Worm (Caenorhabditis elegans) whole organism, L3 larva: ENCODE results near the gene lec-10.

Experiments used
- R02D3.7 ChIP-seq: fragments of 150-350 bp; optimal IDR thresholded peaks from 2 replicates; lab custom pipeline; 2014; ENCODE audit warnings: missing biosample characterization, missing genetic modification characterization
- ZK546.5 ChIP-seq: sonication (generic microtip); optimal IDR thresholded peaks from 2 replicates; lab custom pipeline; 2017; ENCODE audit warnings: missing biosample characterization, missing genetic modification characterization
- ama-1 ChIP-seq: fragments of 150-350 bp; optimal IDR thresholded peaks from 2 replicates; lab custom pipeline; 2018
- ceh-28 ChIP-seq: fragments of 150-350 bp; optimal IDR thresholded peaks from 2 replicates; lab custom pipeline; 2014; ENCODE audit warnings: missing biosample characterization, missing genetic modification reagents, missing genetic modification characterization
- ceh-82 ChIP-seq: fragments of 150-350 bp; optimal IDR thresholded peaks from 2 replicates; lab custom pipeline; 2014; ENCODE audit warnings: missing biosample characterization, missing genetic modification characterization
- ceh-9 ChIP-seq: sonication (generic microtip); optimal IDR thresholded peaks from 2 replicates; lab custom pipeline; 2018; ENCODE audit warnings: missing biosample characterization, missing genetic modification characterization
- egl-5 ChIP-seq: fragments of 150-350 bp; optimal IDR thresholded peaks from 2 replicates; lab custom pipeline; 2017; ENCODE audit warnings: missing biosample characterization, missing genetic modification reagents, missing genetic modification characterization, inconsistent platforms
- elt-1 ChIP-seq: fragments of 150-350 bp; optimal IDR thresholded peaks from 2 replicates; lab custom pipeline; 2014; ENCODE audit warnings: missing biosample characterization, missing genetic modification characterization
- elt-2 ChIP-seq: sonication (generic microtip); optimal IDR thresholded peaks from 2 replicates; lab custom pipeline; 2016; ENCODE audit warnings: missing genetic modification reagents, mild to moderate bottlenecking, missing genetic modification characterization, missing compliant biosample characterization
- elt-3 ChIP-seq, 3 experiments: fragments of 150-350 bp in 1 of 3; sonication (generic microtip) in 2 of 3; optimal IDR thresholded peaks; 2 replicates in 2 of 3; 4 replicates in 1 of 3; lab custom pipeline; 2014 to 2017; ENCODE audit warnings: missing biosample characterization in 3 of 3, missing genetic modification characterization in 3 of 3
- fkh-10 ChIP-seq: sonication (generic microtip); optimal IDR thresholded peaks from 2 replicates; lab custom pipeline; 2017; ENCODE audit warnings: missing biosample characterization, missing genetic modification reagents, missing genetic modification characterization
- fkh-2 ChIP-seq: fragments of 150-350 bp; optimal IDR thresholded peaks from 2 replicates; lab custom pipeline; 2014; ENCODE audit warnings: missing biosample characterization, missing genetic modification reagents, missing genetic modification characterization
- fos-1 ChIP-seq: fragments of 150-350 bp; optimal IDR thresholded peaks from 2 replicates; lab custom pipeline; 2014; ENCODE audit warnings: missing biosample characterization, missing genetic modification characterization
- hmg-11 ChIP-seq: sonication (generic microtip); optimal IDR thresholded peaks from 2 replicates; lab custom pipeline; 2016; ENCODE audit warnings: missing genetic modification characterization, missing compliant biosample characterization
- jun-1 ChIP-seq: fragments of 150-350 bp; optimal IDR thresholded peaks from 2 replicates; lab custom pipeline; 2014; ENCODE audit warnings: missing biosample characterization, missing genetic modification reagents, missing genetic modification characterization
- lin-39 ChIP-seq: fragments of 150-350 bp; optimal IDR thresholded peaks from 2 replicates; lab custom pipeline; 2018; ENCODE audit warnings: missing biosample characterization, missing genetic modification reagents, missing genetic modification characterization
- lsy-12 ChIP-seq: sonication (generic microtip); optimal IDR thresholded peaks from 2 replicates; lab custom pipeline; 2016; ENCODE audit warnings: mild to moderate bottlenecking, missing genetic modification characterization, missing compliant biosample characterization
- mdl-1 ChIP-seq: fragments of 150-350 bp; optimal IDR thresholded peaks from 2 replicates; lab custom pipeline; 2014; ENCODE audit warnings: missing biosample characterization, missing genetic modification characterization
- nfya-1 ChIP-seq: sonication (generic microtip); optimal IDR thresholded peaks from 2 replicates; lab custom pipeline; 2017; ENCODE audit warnings: missing genetic modification characterization, mild to moderate bottlenecking, missing compliant biosample characterization, antibody characterized with exemption, moderate library complexity; ENCODE audit not compliant: insufficient read depth
- nhr-11 ChIP-seq: fragments of 150-350 bp; optimal IDR thresholded peaks from 2 replicates; lab custom pipeline; 2014; ENCODE audit warnings: missing biosample characterization, missing genetic modification characterization
- nhr-12 ChIP-seq: fragments of 150-350 bp; optimal IDR thresholded peaks from 2 replicates; lab custom pipeline; 2014; ENCODE audit warnings: missing biosample characterization, missing genetic modification characterization
- nhr-23 ChIP-seq: fragments of 150-350 bp; optimal IDR thresholded peaks from 2 replicates; lab custom pipeline; 2014; ENCODE audit warnings: missing biosample characterization, missing genetic modification reagents, missing genetic modification characterization
- nhr-237 ChIP-seq: fragments of 150-350 bp; optimal IDR thresholded peaks from 2 replicates; lab custom pipeline; 2014; ENCODE audit warnings: missing biosample characterization, missing genetic modification characterization
- nhr-25 ChIP-seq: sonication (generic microtip); optimal IDR thresholded peaks from 2 replicates; lab custom pipeline; 2017; ENCODE audit warnings: missing biosample characterization, missing genetic modification characterization
- nhr-28 ChIP-seq: fragments of 150-350 bp; optimal IDR thresholded peaks from 2 replicates; lab custom pipeline; 2014; ENCODE audit warnings: missing biosample characterization, missing genetic modification characterization
- nhr-43 ChIP-seq: sonication (generic microtip); optimal IDR thresholded peaks from 2 replicates; lab custom pipeline; 2016; ENCODE audit warnings: mild to moderate bottlenecking, missing genetic modification characterization, missing compliant biosample characterization; ENCODE audit not compliant: poor library complexity, severe bottlenecking
- nhr-77 ChIP-seq: fragments of 150-350 bp; optimal IDR thresholded peaks from 2 replicates; lab custom pipeline; 2014; ENCODE audit warnings: missing biosample characterization, missing genetic modification characterization
- pha-4 ChIP-seq: fragments of 150-350 bp; optimal IDR thresholded peaks from 2 replicates; lab custom pipeline; 2014; ENCODE audit warnings: missing biosample characterization, missing genetic modification reagents, missing genetic modification characterization
- pqm-1 ChIP-seq: fragments of 150-350 bp; optimal IDR thresholded peaks from 2 replicates; lab custom pipeline; 2017; ENCODE audit warnings: missing biosample characterization, missing genetic modification characterization, inconsistent platforms
- sea-2 ChIP-seq: fragments of 150-350 bp; sonication (generic microtip); optimal IDR thresholded peaks from 4 replicates; lab custom pipeline; 2014; ENCODE audit warnings: missing biosample characterization, missing genetic modification reagents, missing genetic modification characterization
- skn-1 ChIP-seq: fragments of 150-350 bp; optimal IDR thresholded peaks from 2 replicates; lab custom pipeline; 2014; ENCODE audit warnings: missing biosample characterization, missing genetic modification characterization
- snpc-4 ChIP-seq: fragments of 150-350 bp; optimal IDR thresholded peaks from 2 replicates; lab custom pipeline; 2014; ENCODE audit warnings: missing biosample characterization, missing genetic modification characterization
- unc-39 ChIP-seq: sonication (generic microtip); optimal IDR thresholded peaks from 4 replicates; lab custom pipeline; 2017; ENCODE audit warnings: missing biosample characterization, missing genetic modification characterization
- unc-62 ChIP-seq: fragments of 150-350 bp; sonication (generic microtip); optimal IDR thresholded peaks from 4 replicates; lab custom pipeline; 2014; ENCODE audit warnings: missing biosample characterization, missing genetic modification reagents, missing genetic modification characterization
- zag-1 ChIP-seq: fragments of 150-350 bp; optimal IDR thresholded peaks from 2 replicates; lab custom pipeline; 2014; ENCODE audit warnings: missing biosample characterization, missing genetic modification characterization
- ztf-11 ChIP-seq: fragments of 150-350 bp; optimal IDR thresholded peaks from 2 replicates; lab custom pipeline; 2014; ENCODE audit warnings: missing biosample characterization, missing genetic modification characterization
- ztf-4 ChIP-seq: fragments of 150-350 bp; optimal IDR thresholded peaks from 2 replicates; lab custom pipeline; 2014; ENCODE audit warnings: missing biosample characterization, missing genetic modification characterization

The lec-10 gene

DNA sequence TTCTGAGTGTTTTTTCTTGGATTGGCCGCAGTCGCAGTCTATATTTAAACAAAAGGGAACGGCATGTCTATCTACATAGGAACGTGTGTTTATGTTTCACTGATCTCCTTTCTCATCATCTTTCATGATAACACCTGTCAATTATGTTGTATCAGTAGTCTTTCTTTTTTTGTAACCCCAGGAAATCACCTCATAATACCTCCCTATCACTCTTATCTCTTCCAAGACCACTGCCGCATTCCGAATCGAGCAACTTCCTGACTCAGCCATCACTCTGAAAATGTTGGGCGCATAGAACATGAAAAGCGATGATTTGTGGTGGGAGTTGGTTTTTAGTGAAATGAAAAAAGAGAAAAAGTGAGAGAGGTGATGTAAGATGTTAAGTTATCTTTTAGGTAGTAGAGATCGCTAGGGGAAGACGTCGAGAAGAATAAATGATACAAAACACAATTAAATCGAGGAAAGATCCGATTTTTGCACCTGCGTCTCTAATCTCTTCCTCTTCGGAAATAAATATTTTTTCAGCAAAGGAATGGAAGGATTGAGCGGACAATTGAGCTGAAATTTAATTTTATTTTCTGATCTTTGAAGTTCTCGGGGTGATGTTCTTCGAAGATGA lies 34.1 kb upstream of the lec-10 start:
- no peak for TF ChIP-seq R02D3.7
- TF ChIP-seq ceh-9 = no peak
- TF ChIP-seq unc-62 (GFP tag; lab: Kevin White, UChicago) = no peak
- no peak for TF ChIP-seq fkh-10
- TF ChIP-seq ama-1 (lab: Kevin White, UChicago) = no peak
- TF ChIP-seq nhr-77 (tag; lab: Kevin White, UChicago) = no peak
- TF ChIP-seq sea-2 (GFP tag; lab: Kevin White, UChicago) = no peak
- TF ChIP-seq jun-1 (tag; lab: Kevin White, UChicago) = no peak
- peak; percentile 89 for TF ChIP-seq elt-2 (tag; lab: Kevin White, UChicago)
- TF ChIP-seq pqm-1 = peak; percentile 42
- no peak for TF ChIP-seq egl-5 (tag; lab: Kevin White, UChicago)
- no peak for TF ChIP-seq pha-4

DNA sequence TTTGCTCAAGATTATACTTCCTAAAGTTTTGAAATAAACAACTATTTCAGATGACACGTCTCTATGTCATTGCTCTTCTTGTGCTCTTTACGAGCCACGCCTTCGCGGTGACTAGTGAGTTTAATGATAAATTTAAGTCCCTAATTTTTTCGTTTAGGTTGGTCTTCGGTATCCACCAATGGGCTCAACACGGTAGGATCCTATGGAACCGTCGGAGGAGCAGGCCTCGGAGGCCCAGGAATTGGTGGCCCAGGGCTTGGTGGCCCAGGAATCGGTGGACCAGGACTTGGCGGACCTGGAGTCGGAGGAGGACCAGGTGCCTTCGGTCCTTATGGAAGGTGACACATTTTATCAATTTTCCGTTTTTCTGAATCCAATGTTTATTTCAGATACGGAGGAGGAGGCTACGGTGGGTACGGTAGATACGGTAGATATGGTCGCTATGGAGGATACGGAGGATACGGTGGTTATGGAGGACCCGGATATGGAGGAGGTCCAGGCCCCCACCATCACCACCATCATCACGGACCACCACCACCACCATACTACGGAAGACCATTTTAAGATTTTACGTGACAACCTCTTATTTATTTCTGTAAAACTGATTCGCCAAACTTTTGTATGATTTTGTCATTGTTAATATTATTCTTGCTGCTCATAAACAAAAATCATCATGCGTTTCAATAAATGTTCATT lies 31.6 kb upstream of the lec-10 start, which contains the start of the genes F46E10.2 and F46E10.18:
Gene F46E10.2, plus strand, starts transcription at position 51 of the 696 bp plus-strand sequence.
Gene F46E10.18, plus strand, starts transcription at position 646 of the 696 bp plus-strand sequence.
- TF ChIP-seq elt-3 (tag; optimal IDR thresholded peaks at IDR 0.05; lab: Kevin White, UChicago) (no peak), ceh-28 (tag; lab: Kevin White, UChicago) (no peak), ztf-11 (no peak), fkh-10 (no peak), pha-4 (no peak), ceh-82 (no peak), hmg-11 (tag; lab: Kevin White, UChicago) (no peak), ztf-4 (tag; lab: Kevin White, UChicago) (no peak), unc-39 (no peak), zag-1 (tag; lab: Kevin White, UChicago) (no peak), elt-1 (no peak), lsy-12 (tag; lab: Kevin White, UChicago) (no peak), nhr-12 (no peak), nhr-11 (tag; lab: Kevin White, UChicago) (no peak), ZK546.5 (tag; lab: Kevin White, UChicago) (no peak)

- no peak for TF ChIP-seq fkh-2 (tag; lab: Kevin White, UChicago)
- TF ChIP-seq ztf-4 (tag; lab: Kevin White, UChicago) = no peak
- no peak for TF ChIP-seq snpc-4
Measured at ce11 chrV:6518225-6518396, 29.2 kb upstream of the lec-10 start, which contains the start of gene F46E10.3. F46E10.3 (plus strand) TSS chrV:6518297.

DNA sequence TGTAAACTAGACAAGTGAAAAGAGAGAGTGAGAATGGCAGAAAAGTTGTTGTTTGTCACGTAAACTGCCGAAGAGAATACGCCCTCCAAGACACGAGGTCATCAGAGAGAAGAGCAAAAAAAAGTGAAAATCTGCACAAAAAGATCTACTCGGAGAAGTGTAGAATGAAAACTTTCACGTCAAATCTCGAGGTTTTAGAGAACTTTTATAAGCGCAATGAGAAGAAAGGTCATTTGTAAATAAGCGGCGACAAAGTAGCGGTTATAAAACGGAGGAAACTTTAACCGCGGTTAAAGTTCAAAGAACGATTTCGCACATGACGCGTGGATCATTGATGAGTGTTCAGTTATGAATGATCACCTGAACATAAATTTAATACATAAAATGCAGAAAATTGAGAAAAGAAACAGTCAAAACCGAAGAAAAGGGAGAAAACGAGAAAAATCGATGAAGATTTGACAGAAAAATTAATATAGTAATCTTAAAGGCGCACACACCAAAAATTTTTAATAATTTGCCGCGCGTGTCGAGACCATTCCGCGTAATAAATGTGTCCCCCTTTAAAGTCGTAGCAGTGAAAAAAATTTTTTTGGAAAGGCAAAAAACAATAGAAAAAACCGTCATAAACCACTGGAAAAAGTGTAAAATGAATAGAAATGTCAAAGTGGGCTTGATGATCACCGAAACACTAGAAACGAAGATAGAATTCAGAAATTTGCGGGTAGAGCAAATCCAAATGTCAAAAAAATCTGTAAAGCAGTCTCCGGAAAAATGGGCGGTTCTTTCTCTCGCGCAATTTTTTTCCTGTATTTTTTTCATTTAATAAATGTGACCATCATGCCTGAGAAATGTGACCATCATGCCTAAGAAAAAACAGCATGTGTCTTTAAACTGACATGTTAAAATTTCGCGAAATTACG lies 28.6 kb upstream of the lec-10 start:
- TF ChIP-seq skn-1 = no peak
- no peak for TF ChIP-seq unc-62 (GFP tag; lab: Kevin White, UChicago)
- peak; percentile 18 for TF ChIP-seq pqm-1
- no peak for TF ChIP-seq hmg-11 (tag; lab: Kevin White, UChicago)
- no peak for TF ChIP-seq nfya-1 (tag; lab: Kevin White, UChicago)
- peak; percentile 52 for TF ChIP-seq elt-1
- TF ChIP-seq nhr-237 (tag; lab: Kevin White, UChicago) = no peak
- peak; percentile 70 for TF ChIP-seq nhr-43
- peak; percentile 73 for TF ChIP-seq mdl-1 (tag; lab: Kevin White, UChicago)
- TF ChIP-seq sea-2 (GFP tag; lab: Kevin White, UChicago) = no peak
- TF ChIP-seq fos-1 (tag; lab: Kevin White, UChicago) = no peak
- TF ChIP-seq pha-4 = peak; percentile 72
- no peak for TF ChIP-seq ztf-11
- TF ChIP-seq nhr-23 (tag; lab: Kevin White, UChicago) = peak; percentile 37
- peak; percentile 11 for TF ChIP-seq lin-39 (tag; lab: Kevin White, UChicago)
- no peak for TF ChIP-seq nhr-28 (tag; lab: Kevin White, UChicago)
- no peak for TF ChIP-seq lsy-12 (tag; lab: Kevin White, UChicago)
- no peak for TF ChIP-seq ceh-28 (tag; lab: Kevin White, UChicago)
- TF ChIP-seq nhr-25 (tag; lab: Kevin White, UChicago) = peak; percentile 86
- peak; percentile 35 for TF ChIP-seq elt-2 (tag; lab: Kevin White, UChicago)
- TF ChIP-seq jun-1 (tag; lab: Kevin White, UChicago) = peak; percentile 22
- TF ChIP-seq ama-1 (lab: Kevin White, UChicago) = peak; percentile 74
- TF ChIP-seq snpc-4 = no peak
- TF ChIP-seq ceh-82 = no peak
- no peak for TF ChIP-seq zag-1 (tag; lab: Kevin White, UChicago)
